Worm (Caenorhabditis elegans): ENCODE results near the gene tmem-17.

- TF ChIP-seq ceh-45 (GFP tag; IDR thresholded peaks at IDR 0.05) (no peak), F13H6.1 (tag; optimal IDR thresholded peaks at IDR 0.05) (no peak), hlh-8 (tag; optimal IDR thresholded peaks at IDR 0.05) (no peak), fkh-10 (GFP tag; optimal IDR thresholded peaks at IDR 0.05) (no peak), elt-2 (tag; optimal IDR thresholded peaks at IDR 0.05) (no peak), pha-4 (tag; optimal IDR thresholded peaks at IDR 0.05) (no peak), ceh-31 (tag; optimal IDR thresholded peaks at IDR 0.05) (no peak)
Measured at ce11 chrIII:7060531-7061095, 9.5 kb upstream of the tmem-17 start, which contains the start of gene egg-2.

Data from whole organism, late embryonic.